Worm (Caenorhabditis elegans) whole organism, L4 larva: Measurements from ENCODE around the gene F40G12.10.

Experiments used
- lin-39 ChIP-seq: fragments of 150-350 bp; optimal IDR thresholded peaks from 2 replicates; lab custom pipeline; 2014; ENCODE audit warnings: missing biosample characterization, missing genetic modification reagents, missing genetic modification characterization
- mdl-1 ChIP-seq, 2 experiments: fragments of 150-350 bp in 1 of 2; sonication (generic microtip) in 1 of 2; optimal IDR thresholded peaks; 2 replicates each; lab custom pipeline; 2014 to 2017; ENCODE audit warnings: missing biosample characterization in 2 of 2, missing genetic modification characterization in 2 of 2
- mep-1 ChIP-seq: fragments of 150-350 bp; sonication (generic microtip); optimal IDR thresholded peaks from 3 replicates; lab custom pipeline; 2014; ENCODE audit warnings: missing biosample characterization, missing genetic modification characterization
- nhr-237 ChIP-seq: sonication (generic microtip); optimal IDR thresholded peaks from 2 replicates; lab custom pipeline; 2017; ENCODE audit warnings: missing biosample characterization, missing genetic modification characterization
- snpc-4 ChIP-seq: fragments of 150-350 bp; optimal IDR thresholded peaks from 2 replicates; lab custom pipeline; 2014; ENCODE audit warnings: missing biosample characterization, missing genetic modification characterization
- unc-130 ChIP-seq: sonication (generic microtip); optimal IDR thresholded peaks from 2 replicates; lab custom pipeline; 2016; ENCODE audit warnings: missing genetic modification reagents, missing genetic modification characterization, missing compliant biosample characterization
- unc-39 ChIP-seq: sonication (generic microtip); optimal IDR thresholded peaks from 2 replicates; lab custom pipeline; 2017; ENCODE audit warnings: missing biosample characterization, missing genetic modification characterization
- zag-1 ChIP-seq: fragments of 150-350 bp; optimal IDR thresholded peaks from 2 replicates; lab custom pipeline; 2014; ENCODE audit warnings: missing biosample characterization, missing genetic modification characterization
- zfp-3 ChIP-seq: fragments of 200-800 bp; sonication (Bioruptor generic); conservative IDR thresholded peaks from 2 replicates; pipeline ENCODE4 v1.3.6; 2022; ENCODE audit warnings: missing genetic modification reagents, missing genetic modification characterization, missing compliant biosample characterization

- no peak for TF ChIP-seq snpc-4 (tag; lab: Kevin White, UChicago)
- TF ChIP-seq mep-1 = no peak
- TF ChIP-seq mdl-1 (tag; optimal IDR thresholded peaks at IDR 0.05; lab: Kevin White, UChicago) = no peak
- no peak for TF ChIP-seq lin-39 (tag; lab: Kevin White, UChicago)
- TF ChIP-seq zag-1 (tag; lab: Kevin White, UChicago) = no peak
- no peak for TF ChIP-seq zfp-3
- no peak for TF ChIP-seq unc-130 (GFP tag; lab: Kevin White, UChicago)
- no peak for TF ChIP-seq unc-39
- TF ChIP-seq nhr-237 (tag; lab: Kevin White, UChicago) = no peak
Measured at ce11 chrV:14314236-14314635, 30.9 kb downstream of the F40G12.10 start, which contains the start of gene F47B8.1.
